Worm (Caenorhabditis elegans) whole organism, L4 larva: Measurements from ENCODE around the gene rgs-1.
A peak's percentile ranks its signal among the peaks of the same experiment; 100 is the strongest.

Source experiments
- F10B5.3 ChIP-seq: sonication (generic microtip); optimal IDR thresholded peaks from 2 replicates; lab custom pipeline; 2016; ENCODE audit warnings: mild to moderate bottlenecking, missing genetic modification characterization, missing compliant biosample characterization
- R02D3.7 ChIP-seq: fragments of 150-350 bp; sonication (generic microtip); optimal IDR thresholded peaks from 3 replicates; lab custom pipeline; 2014; ENCODE audit warnings: missing biosample characterization, missing genetic modification characterization
- Y48G9A.11 ChIP-seq: fragments of 200-800 bp; sonication (Bioruptor generic); IDR thresholded peaks from 2 replicates; pipeline ENCODE4 v1.3.6; 2022; ENCODE audit warnings: missing genetic modification reagents, missing genetic modification characterization, missing compliant biosample characterization
- Y5F2A.4 ChIP-seq: fragments of 200-800 bp; sonication (Bioruptor generic); optimal IDR thresholded peaks from 2 replicates; lab custom pipeline; 2018; ENCODE audit warnings: mild to moderate bottlenecking, missing genetic modification characterization, missing compliant biosample characterization
- aly-2 ChIP-seq: sonication (generic microtip); optimal IDR thresholded peaks from 2 replicates; lab custom pipeline; 2018; ENCODE audit warnings: missing biosample characterization, missing genetic modification characterization
- ama-1 ChIP-seq: fragments of 150-350 bp; optimal IDR thresholded peaks from 2 replicates; lab custom pipeline; 2014; ENCODE audit warnings: inconsistent platforms, mixed read lengths
- attf-4 ChIP-seq: sonication (generic microtip); optimal IDR thresholded peaks from 3 replicates; lab custom pipeline; 2017; ENCODE audit warnings: missing biosample characterization, missing genetic modification characterization
- ceh-20 ChIP-seq: fragments of 200-800 bp; sonication (Bioruptor generic); IDR thresholded peaks from 2 replicates; pipeline ENCODE4 v1.3.6; 2022; ENCODE audit warnings: missing genetic modification reagents, missing genetic modification characterization, missing compliant biosample characterization
- ceh-32 ChIP-seq: sonication (generic microtip); optimal IDR thresholded peaks from 2 replicates; lab custom pipeline; 2016; ENCODE audit warnings: mild to moderate bottlenecking, missing genetic modification characterization, missing compliant biosample characterization; ENCODE audit not compliant: poor library complexity
- ces-1 ChIP-seq: fragments of 150-350 bp; sonication (generic microtip); optimal IDR thresholded peaks from 4 replicates; lab custom pipeline; 2014; ENCODE audit warnings: missing biosample characterization, missing genetic modification reagents, missing genetic modification characterization
- daf-16 ChIP-seq, 3 experiments: sonication (generic microtip); optimal IDR thresholded peaks; 2 replicates each; lab custom pipeline; 2016 to 2017; ENCODE audit warnings: missing genetic modification characterization in 3 of 3, missing genetic modification reagents in 3 of 3, mild to moderate bottlenecking in 2 of 3, missing compliant biosample characterization in 2 of 3, missing biosample characterization in 1 of 3, moderate library complexity in 1 of 3
- dmd-9 ChIP-seq: fragments of 200-800 bp; sonication (Bioruptor generic); IDR thresholded peaks from 2 replicates; pipeline ENCODE4 v1.3.6; 2022; ENCODE audit warnings: missing genetic modification reagents, missing genetic modification characterization, missing compliant biosample characterization
- dpl-1 ChIP-seq: fragments of 150-350 bp; optimal IDR thresholded peaks from 2 replicates; lab custom pipeline; 2014; ENCODE audit warnings: missing biosample characterization, missing genetic modification reagents, missing genetic modification characterization
- duxl-1 ChIP-seq: sonication (generic microtip); optimal IDR thresholded peaks from 2 replicates; lab custom pipeline; 2016; ENCODE audit warnings: mild to moderate bottlenecking, missing genetic modification characterization, moderate library complexity, missing compliant biosample characterization; ENCODE audit not compliant: poor library complexity
- dve-1 ChIP-seq: sonication (generic microtip); optimal IDR thresholded peaks from 2 replicates; lab custom pipeline; 2017; ENCODE audit warnings: antibody characterized with exemption, mild to moderate bottlenecking, missing genetic modification characterization, missing compliant biosample characterization; ENCODE audit not compliant: insufficient read depth
- gei-8 ChIP-seq: fragments of 200-800 bp; sonication (Bioruptor generic); optimal IDR thresholded peaks from 2 replicates; lab custom pipeline; 2018; ENCODE audit warnings: mild to moderate bottlenecking, missing genetic modification characterization, missing compliant biosample characterization
- jun-1 ChIP-seq: fragments of 150-350 bp; optimal IDR thresholded peaks from 2 replicates; lab custom pipeline; 2014; ENCODE audit warnings: missing biosample characterization, missing genetic modification reagents, missing genetic modification characterization
- lim-7 ChIP-seq: fragments of 200-800 bp; sonication (Bioruptor generic); IDR thresholded peaks from 2 replicates; pipeline ENCODE4 v1.3.6; 2022; ENCODE audit warnings: missing genetic modification characterization, missing compliant biosample characterization
- lin-29 ChIP-seq: fragments of 200-800 bp; sonication (Bioruptor generic); IDR thresholded peaks from 2 replicates; pipeline ENCODE4 v1.3.6; 2022; ENCODE audit warnings: missing genetic modification reagents, missing genetic modification characterization, missing compliant biosample characterization
- mdt-29 ChIP-seq: fragments of 200-800 bp; sonication (Bioruptor generic); IDR thresholded peaks from 2 replicates; pipeline ENCODE4 v1.3.6; 2022; ENCODE audit warnings: missing genetic modification reagents, missing genetic modification characterization, missing compliant biosample characterization
- mep-1 ChIP-seq: fragments of 150-350 bp; sonication (generic microtip); optimal IDR thresholded peaks from 3 replicates; lab custom pipeline; 2014; ENCODE audit warnings: missing biosample characterization, missing genetic modification characterization
- mes-2 ChIP-seq: sonication (generic microtip); optimal IDR thresholded peaks from 2 replicates; lab custom pipeline; 2016; ENCODE audit warnings: missing genotype, mild to moderate bottlenecking, missing genetic modification characterization, missing compliant biosample characterization; ENCODE audit not compliant: poor library complexity, severe bottlenecking
- mxl-2 ChIP-seq: fragments of 200-800 bp; sonication (Bioruptor generic); conservative IDR thresholded peaks from 2 replicates; pipeline ENCODE4 v1.3.6; 2022; ENCODE audit warnings: missing genetic modification reagents, missing genetic modification characterization, missing compliant biosample characterization
- nhr-102 ChIP-seq: sonication (generic microtip); optimal IDR thresholded peaks from 2 replicates; lab custom pipeline; 2016; ENCODE audit warnings: mild to moderate bottlenecking, missing genetic modification characterization, moderate library complexity, missing compliant biosample characterization
- nhr-111 ChIP-seq: fragments of 200-800 bp; sonication (Bioruptor generic); optimal IDR thresholded peaks from 2 replicates; lab custom pipeline; 2018; ENCODE audit warnings: mild to moderate bottlenecking, missing genetic modification characterization, missing compliant biosample characterization
- nhr-41 ChIP-seq: fragments of 200-800 bp; sonication (Bioruptor generic); IDR thresholded peaks from 2 replicates; pipeline ENCODE4 v1.3.6; 2022; ENCODE audit warnings: missing genetic modification reagents, missing genetic modification characterization, missing compliant biosample characterization
- nhr-6 ChIP-seq: fragments of 150-350 bp; optimal IDR thresholded peaks from 2 replicates; lab custom pipeline; 2014; ENCODE audit warnings: missing biosample characterization, missing genetic modification characterization
- nhr-76 ChIP-seq: fragments of 150-350 bp; optimal IDR thresholded peaks from 2 replicates; lab custom pipeline; 2014; ENCODE audit warnings: missing biosample characterization, missing genetic modification characterization
- nhr-77 ChIP-seq: fragments of 150-350 bp; optimal IDR thresholded peaks from 2 replicates; lab custom pipeline; 2014; ENCODE audit warnings: missing biosample characterization, missing genetic modification characterization
- pqm-1 ChIP-seq: sonication (generic microtip); optimal IDR thresholded peaks from 2 replicates; lab custom pipeline; 2017; ENCODE audit warnings: missing biosample characterization, missing genetic modification characterization
- sdz-12 ChIP-seq: fragments of 200-800 bp; sonication (Bioruptor generic); optimal IDR thresholded peaks from 2 replicates; lab custom pipeline; 2018; ENCODE audit warnings: mild to moderate bottlenecking, missing genetic modification characterization, missing compliant biosample characterization
- set-16 ChIP-seq: fragments of 200-800 bp; sonication (Bioruptor generic); IDR thresholded peaks from 2 replicates; pipeline ENCODE4 v1.3.6; 2022; ENCODE audit warnings: missing genetic modification reagents, missing genetic modification characterization, missing compliant biosample characterization
- snpc-1.2 ChIP-seq: fragments of 200-800 bp; sonication (Bioruptor generic); IDR thresholded peaks from 2 replicates; pipeline ENCODE4 v1.3.6; 2022; ENCODE audit warnings: missing genetic modification reagents, missing genetic modification characterization, missing compliant biosample characterization
- snpc-4 ChIP-seq: fragments of 150-350 bp; optimal IDR thresholded peaks from 2 replicates; lab custom pipeline; 2014; ENCODE audit warnings: missing biosample characterization, missing genetic modification characterization
- spr-1 ChIP-seq: sonication (generic microtip); optimal IDR thresholded peaks from 2 replicates; lab custom pipeline; 2016; ENCODE audit warnings: mild to moderate bottlenecking, missing genetic modification characterization, missing compliant biosample characterization
- spr-3 ChIP-seq: fragments of 200-800 bp; sonication (Bioruptor generic); optimal IDR thresholded peaks from 2 replicates; lab custom pipeline; 2018; ENCODE audit warnings: mild to moderate bottlenecking, missing genetic modification characterization, missing compliant biosample characterization
- tra-1 ChIP-seq: fragments of 200-800 bp; sonication (Bioruptor generic); IDR thresholded peaks from 2 replicates; pipeline ENCODE4 v1.3.6; 2022; ENCODE audit warnings: missing genetic modification reagents, missing genetic modification characterization, missing compliant biosample characterization
- unc-130 ChIP-seq: sonication (generic microtip); optimal IDR thresholded peaks from 2 replicates; lab custom pipeline; 2016; ENCODE audit warnings: missing genetic modification reagents, missing genetic modification characterization, missing compliant biosample characterization
- unc-39 ChIP-seq: sonication (generic microtip); optimal IDR thresholded peaks from 2 replicates; lab custom pipeline; 2017; ENCODE audit warnings: missing biosample characterization, missing genetic modification characterization
- unc-62 ChIP-seq, 3 experiments: fragments of 150-350 bp in 1 of 3; sonication (generic microtip); optimal IDR thresholded peaks in 2 of 3; peaks in 1 of 3; 1 replicate in 1 of 3; 2 replicates in 2 of 3; lab custom pipeline; 2014 to 2017; ENCODE audit warnings: missing biosample characterization in 3 of 3, missing genetic modification characterization in 3 of 3, missing genetic modification reagents in 3 of 3, missing genotype in 1 of 3
- zfp-3 ChIP-seq: fragments of 200-800 bp; sonication (Bioruptor generic); conservative IDR thresholded peaks from 2 replicates; pipeline ENCODE4 v1.3.6; 2022; ENCODE audit warnings: missing genetic modification reagents, missing genetic modification characterization, missing compliant biosample characterization
- zip-11 ChIP-seq: fragments of 200-800 bp; sonication (Bioruptor generic); IDR thresholded peaks from 2 replicates; pipeline ENCODE4 v1.3.6; 2022; ENCODE audit warnings: missing genetic modification characterization, missing compliant biosample characterization

The rgs-1 gene

ce11 chrIII:10004213-10004612 lies 12.1 kb downstream of the rgs-1 start, which contains the start of gene C05B5.11:
TSS of gene C05B5.11 (plus strand) at chrIII:10004513.
- TF ChIP-seq nhr-77 (tag; lab: Kevin White, UChicago) = no peak
- no peak for TF ChIP-seq nhr-111 (GFP tag; lab: Kevin White, UChicago)
- no peak for TF ChIP-seq ceh-20
- TF ChIP-seq nhr-102 = no peak
- TF ChIP-seq mep-1 = no peak
- TF ChIP-seq ces-1 = no peak
- TF ChIP-seq snpc-4 (tag; lab: Kevin White, UChicago) = no peak
- no peak for TF ChIP-seq nhr-76 (tag; lab: Kevin White, UChicago)
- TF ChIP-seq tra-1 (GFP tag; lab: Robert Waterston, UW) = no peak
- TF ChIP-seq mxl-2 (GFP tag; lab: Robert Waterston, UW) = no peak
- TF ChIP-seq mdt-29 (GFP tag; lab: Robert Waterston, UW) = no peak
- no peak for TF ChIP-seq ama-1 (lab: Kevin White, UChicago)
- TF ChIP-seq spr-3 = no peak
- no peak for TF ChIP-seq lin-29 (GFP tag; lab: Robert Waterston, UW)
- no peak for TF ChIP-seq aly-2 (tag; lab: Kevin White, UChicago)
- no peak for TF ChIP-seq ceh-32
- TF ChIP-seq zip-11 = no peak
- no peak for TF ChIP-seq Y48G9A.11

ce11 chrIII:10001060-10001459 lies 15.3 kb downstream of the rgs-1 start, which contains the start of gene C05B5.5:
TSS of gene C05B5.5 (plus strand) at chrIII:10001360.
- no peak for TF ChIP-seq snpc-4 (tag; lab: Kevin White, UChicago)
- no peak for TF ChIP-seq gei-8
- TF ChIP-seq attf-4 (tag; lab: Kevin White, UChicago) = no peak
- TF ChIP-seq nhr-6 (tag; lab: Kevin White, UChicago) = peak; percentile 19
- no peak for TF ChIP-seq daf-16 (GFP tag; optimal IDR thresholded peaks at IDR 0.05; lab: Kevin White, UChicago)
- TF ChIP-seq daf-16 (tag; optimal IDR thresholded peaks at IDR 0.05; lab: Kevin White, UChicago) = peak; percentile 32
- peak; percentile 7 for TF ChIP-seq pqm-1 (tag; lab: Kevin White, UChicago)
- TF ChIP-seq lim-7 (GFP tag; lab: Robert Waterston, UW) = no peak
- no peak for TF ChIP-seq Y5F2A.4
- no peak for TF ChIP-seq sdz-12 (GFP tag; lab: Kevin White, UChicago)
- TF ChIP-seq, all 104 proteins: peak for 3

- no peak for TF ChIP-seq pqm-1 (tag; lab: Kevin White, UChicago)
- no peak for TF ChIP-seq R02D3.7
- no peak for TF ChIP-seq unc-62 (GFP tag; optimal IDR thresholded peaks at IDR 0.05 in 1 of 2; lab: Kevin White, UChicago)
- TF ChIP-seq unc-62 (tag; optimal IDR thresholded peaks at IDR 0.05; lab: Kevin White, UChicago) = no peak
- TF ChIP-seq unc-39 = no peak
- no peak for TF ChIP-seq mes-2 (tag; lab: Kevin White, UChicago)
- no peak for TF ChIP-seq dve-1
- TF ChIP-seq F10B5.3 = no peak
- TF ChIP-seq dmd-9 (GFP tag; lab: Robert Waterston, UW) = no peak
- no peak for TF ChIP-seq nhr-41 (GFP tag; lab: Robert Waterston, UW)
- TF ChIP-seq spr-1 (tag; lab: Kevin White, UChicago) = no peak
- no peak for TF ChIP-seq jun-1 (tag; lab: Kevin White, UChicago)
These were observed 15.9 kb downstream of the rgs-1 start, which contains the start of gene C05B5.2 for ce11 chrIII:10000428-10000827. TSS of gene C05B5.2 (minus strand) at chrIII:10000528.

- TF ChIP-seq mxl-2 (GFP tag; lab: Robert Waterston, UW) (no peak), duxl-1 (tag; lab: Kevin White, UChicago) (no peak), unc-130 (GFP tag; lab: Kevin White, UChicago) (no peak), zfp-3 (GFP tag; lab: Robert Waterston, UW) (no peak), nhr-6 (tag; lab: Kevin White, UChicago) (no peak), dpl-1 (no peak), set-16 (no peak), Y5F2A.4 (no peak), snpc-1.2 (GFP tag; lab: Robert Waterston, UW) (no peak), spr-1 (tag; lab: Kevin White, UChicago) (no peak), unc-62 (GFP tag; optimal IDR thresholded peaks at IDR 0.05 in 1 of 2; lab: Kevin White, UChicago) (no peak), unc-62 (tag; optimal IDR thresholded peaks at IDR 0.05; lab: Kevin White, UChicago) (no peak)
These were observed 17.1 kb downstream of the rgs-1 start, which contains the start of gene C05B5.17 for ce11 chrIII:9999235-9999634. TSS of gene C05B5.17 (minus strand) at chrIII:9999335.
